Fruit fly (Drosophila melanogaster): ENCODE measurements around the gene ovo.

ovo gene

DNA sequence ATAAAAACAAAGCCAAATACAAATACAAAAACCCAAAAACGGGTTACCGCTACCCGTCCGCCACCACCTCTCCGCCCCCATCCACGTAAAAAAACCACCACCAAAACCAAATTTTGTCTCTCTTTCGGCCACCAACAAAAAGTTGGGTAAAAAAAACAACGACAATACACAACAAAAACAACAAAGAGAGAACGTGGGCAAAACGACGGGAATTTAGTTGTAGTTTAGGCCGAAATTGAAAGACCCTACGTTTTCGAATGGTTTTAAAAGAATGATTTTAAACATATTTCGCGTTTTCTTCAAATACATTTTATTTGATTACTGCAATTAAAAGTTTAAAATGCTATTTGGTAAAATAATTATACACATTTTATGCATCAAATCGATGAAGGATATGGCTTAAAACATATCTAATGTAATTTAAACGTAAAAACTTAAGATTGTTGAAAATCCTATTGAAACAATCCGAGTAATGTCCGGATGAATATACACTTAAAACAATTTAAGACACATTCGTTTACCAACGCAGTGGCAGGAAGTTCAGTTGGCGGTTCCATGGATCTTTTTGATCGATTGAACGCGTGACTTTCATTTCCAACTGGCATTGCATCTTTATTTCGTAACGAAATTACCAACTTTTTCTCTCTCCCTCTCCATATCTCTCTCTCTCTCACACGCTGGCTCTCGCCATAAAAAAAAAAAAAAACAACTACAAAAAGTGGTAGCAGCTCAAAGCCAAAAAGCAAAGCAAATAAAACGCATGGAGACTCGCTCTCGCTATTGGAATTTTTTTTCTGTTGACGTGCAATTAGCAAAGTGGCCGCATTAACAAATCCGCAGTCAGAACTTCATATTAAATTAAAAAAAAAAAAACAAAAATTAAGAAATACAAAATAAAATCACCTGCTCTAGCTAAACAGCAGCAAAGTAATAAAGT lies 38.9 kb downstream of the ovo start (continued):
- peak; percentile 11 for TF ChIP-seq oc (tag; optimal IDR thresholded peaks at IDR 0.05)
- TF ChIP-seq CG12769 (tag; optimal IDR thresholded peaks at IDR 0.05): peak; percentile 47
- TF ChIP-seq ac (GFP tag; optimal IDR thresholded peaks at IDR 0.05): no peak
- no peak for TF ChIP-seq fd102C (GFP tag; optimal IDR thresholded peaks at IDR 0.05)
- TF ChIP-seq CG1024 (GFP tag; IDR thresholded peaks at IDR 0.05): no peak
- peak; percentile 80 for TF ChIP-seq CG11504 (tag; optimal IDR thresholded peaks at IDR 0.05)
- no peak for TF ChIP-seq mld (GFP tag; IDR thresholded peaks at IDR 0.05; ENCODE audit: partially characterized antibody)
- peak; percentile 80 for TF ChIP-seq Med (GFP tag)
- TF ChIP-seq CG4282 (GFP tag; optimal IDR thresholded peaks at IDR 0.05): no peak
- no peak for TF ChIP-seq CG6254 (GFP tag; optimal IDR thresholded peaks at IDR 0.05)
- no peak for TF ChIP-seq CG7745 (tag; optimal IDR thresholded peaks at IDR 0.05)
- TF ChIP-seq CG1647 (GFP tag; optimal IDR thresholded peaks at IDR 0.05): no peak
- peak; percentile 20 for TF ChIP-seq CG12236 (GFP tag; optimal IDR thresholded peaks at IDR 0.05)
- TF ChIP-seq CG15514 (GFP tag; optimal IDR thresholded peaks at IDR 0.05): peak; percentile 32
- TF ChIP-seq ATbp (GFP tag; optimal IDR thresholded peaks at IDR 0.05): peak; percentile 6
- TF ChIP-seq Dip2 (GFP tag; IDR thresholded peaks at IDR 0.05): no peak
- TF ChIP-seq Pdp1 (GFP tag; optimal IDR thresholded peaks at IDR 0.05): peak; percentile 55 to 59
- peak; percentile 54 for TF ChIP-seq CG12219 (GFP tag; optimal IDR thresholded peaks at IDR 0.05)
- TF ChIP-seq CG15696 (tag; optimal IDR thresholded peaks at IDR 0.05): no peak
- TF ChIP-seq phol (tag; optimal IDR thresholded peaks at IDR 0.05): peak; percentile 74
- no peak for TF ChIP-seq CG10431 (GFP tag; optimal IDR thresholded peaks at IDR 0.05)
- no peak for TF ChIP-seq BEAF-32 (GFP tag; optimal IDR thresholded peaks at IDR 0.05)
- TF ChIP-seq CG10959 (GFP tag; IDR thresholded peaks at IDR 0.05): no peak
- peak; percentile 59 for TF ChIP-seq pho (GFP tag; optimal IDR thresholded peaks at IDR 0.05)
- no peak for TF ChIP-seq aop (GFP tag; IDR thresholded peaks at IDR 0.05)
- no peak; the same call in 2 of the 3 replicates for TF ChIP-seq croc (GFP tag; conservative IDR thresholded peaks at IDR 0.05)
- peak; percentile 65 for TF ChIP-seq CG10979 (tag; optimal IDR thresholded peaks at IDR 0.05)
- TF ChIP-seq CG11696 (GFP tag; IDR thresholded peaks at IDR 0.05): no peak
- TF ChIP-seq CG17186 (GFP tag; optimal IDR thresholded peaks at IDR 0.05): no peak
- no peak for TF ChIP-seq hb (GFP tag; IDR thresholded peaks at IDR 0.05; ENCODE audit: partially characterized antibody)
- TF ChIP-seq peb (GFP tag; IDR thresholded peaks at IDR 0.05): no peak
- peak; percentile 75 for TF ChIP-seq CG7556 (GFP tag; optimal IDR thresholded peaks at IDR 0.05)
- no peak for TF ChIP-seq CG10565 (GFP tag; optimal IDR thresholded peaks at IDR 0.05)
- TF ChIP-seq jigr1 (GFP tag; IDR thresholded peaks at IDR 0.05): no peak
- peak; percentile 42 for TF ChIP-seq slp2 (GFP tag; optimal IDR thresholded peaks at IDR 0.05)
- TF ChIP-seq CG6765 (GFP tag; optimal IDR thresholded peaks at IDR 0.05): peak; percentile 29
- TF ChIP-seq CG10274 (GFP tag; optimal IDR thresholded peaks at IDR 0.05): peak; percentile 96
- TF ChIP-seq CG32532 (GFP tag; IDR thresholded peaks at IDR 0.05): peak; percentile 34; the same call in 1 of the 2 replicates
- TF ChIP-seq Abd-B (GFP tag; optimal IDR thresholded peaks at IDR 0.05): peak; percentile 55
- peak; percentile 54 for TF ChIP-seq shn (GFP tag; optimal IDR thresholded peaks at IDR 0.05)
- TF ChIP-seq luna (GFP tag; optimal IDR thresholded peaks at IDR 0.05): no peak
- peak; percentile 45 for TF ChIP-seq Ptx1 (GFP tag; IDR thresholded peaks at IDR 0.05)
- peak; percentile 64 for TF ChIP-seq CG13775 (GFP tag; optimal IDR thresholded peaks at IDR 0.05)
- TF ChIP-seq ftz-f1 (GFP tag; optimal IDR thresholded peaks at IDR 0.05): no peak
- no peak for TF ChIP-seq sc (optimal IDR thresholded peaks at IDR 0.05)
- peak; percentile 23 for TF ChIP-seq sc (GFP tag; optimal IDR thresholded peaks at IDR 0.05)
- no peak for TF ChIP-seq gsb-n (tag; optimal IDR thresholded peaks at IDR 0.05)
- no peak for TF ChIP-seq p53 (GFP tag; optimal IDR thresholded peaks at IDR 0.05)

Measured in whole organism, embryonic.